Worm (Caenorhabditis elegans) whole organism, young adult: ENCODE data around the gene cnp-2.

Experiments
- B0035.1 ChIP-seq: sonication (generic microtip); optimal IDR thresholded peaks from 2 replicates; lab custom pipeline; 2016; ENCODE audit warnings: missing genetic modification characterization, mild to moderate bottlenecking, missing compliant biosample characterization, missing genotype, missing genetic modification reagents
- B0336.3 ChIP-seq: fragments of 200-800 bp; sonication (Bioruptor generic); IDR thresholded peaks from 2 replicates; pipeline ENCODE4 v1.3.6; 2022; ENCODE audit warnings: missing genetic modification characterization, missing compliant biosample characterization
- F37B4.10 ChIP-seq: fragments of 200-800 bp; sonication (Bioruptor generic); IDR thresholded peaks from 2 replicates; pipeline ENCODE4 v1.3.6; 2022; ENCODE audit warnings: missing genetic modification characterization, missing compliant biosample characterization
- Y56A3A.18 ChIP-seq: fragments of 200-800 bp; sonication (Bioruptor generic); IDR thresholded peaks from 2 replicates; pipeline ENCODE4 v1.3.6; 2022; ENCODE audit warnings: missing genetic modification reagents, missing genetic modification characterization, missing compliant biosample characterization
- Y67H2A.10 ChIP-seq: fragments of 200-800 bp; sonication (Bioruptor generic); conservative IDR thresholded peaks from 2 replicates; pipeline ENCODE4 v1.3.6; 2022; ENCODE audit warnings: missing genetic modification reagents, missing genetic modification characterization, missing compliant biosample characterization
- Y95B8A.8 ChIP-seq: fragments of 200-800 bp; sonication (Bioruptor generic); IDR thresholded peaks from 2 replicates; pipeline ENCODE4 v1.3.6; 2022; ENCODE audit warnings: missing genetic modification reagents, missing genetic modification characterization, missing compliant biosample characterization
- ama-1 ChIP-seq, 3 experiments: fragments of 150-350 bp in 1 of 3; sonication (generic microtip) in 2 of 3; optimal IDR thresholded peaks; 2 replicates each; lab custom pipeline; 2014 to 2018; ENCODE audit warnings: missing biosample characterization in 2 of 3, missing genetic modification characterization in 2 of 3, missing genetic modification reagents in 2 of 3
- athp-1 ChIP-seq: sonication (generic microtip); optimal IDR thresholded peaks from 2 replicates; lab custom pipeline; 2017; ENCODE audit warnings: mild to moderate bottlenecking, missing genetic modification characterization, missing compliant biosample characterization
- attf-3 ChIP-seq: fragments of 200-800 bp; sonication (Bioruptor generic); conservative IDR thresholded peaks from 2 replicates; pipeline ENCODE4 v1.3.6; 2022; ENCODE audit warnings: missing genetic modification reagents, missing genetic modification characterization, missing compliant biosample characterization
- cebp-1 ChIP-seq, 2 experiments: fragments of 200-800 bp in 1 of 2; sonication (Bioruptor generic) in 1 of 2; sonication (generic microtip) in 1 of 2; IDR thresholded peaks in 1 of 2; optimal IDR thresholded peaks in 1 of 2; 2 replicates each; pipeline versions ENCODE4 v1.3.6 to Lab custom; 2017 to 2022; ENCODE audit warnings: missing compliant biosample characterization in 2 of 2, missing genetic modification characterization in 2 of 2, mild to moderate bottlenecking in 1 of 2, missing genetic modification reagents in 1 of 2, moderate library complexity in 1 of 2
- ceh-27 ChIP-seq: fragments of 200-800 bp; sonication (Bioruptor generic); optimal IDR thresholded peaks from 2 replicates; lab custom pipeline; 2018; ENCODE audit warnings: mild to moderate bottlenecking, missing genetic modification characterization, moderate library complexity, missing compliant biosample characterization
- ceh-40 ChIP-seq: fragments of 200-800 bp; sonication (Bioruptor generic); IDR thresholded peaks from 2 replicates; pipeline ENCODE4 v1.3.6; 2022; ENCODE audit warnings: missing genetic modification characterization, missing compliant biosample characterization
- ceh-91 ChIP-seq: fragments of 200-800 bp; sonication (Bioruptor generic); IDR thresholded peaks from 2 replicates; pipeline ENCODE4 v1.3.6; 2022; ENCODE audit warnings: missing genetic modification reagents, missing genetic modification characterization, missing compliant biosample characterization
- chd-7 ChIP-seq: sonication (generic microtip); optimal IDR thresholded peaks from 2 replicates; lab custom pipeline; 2016; ENCODE audit warnings: mild to moderate bottlenecking, missing genetic modification characterization, moderate library complexity, missing compliant biosample characterization
- die-1 ChIP-seq: sonication (generic microtip); optimal IDR thresholded peaks from 2 replicates; lab custom pipeline; 2016; ENCODE audit warnings: missing genotype, mild to moderate bottlenecking, missing genetic modification characterization, missing compliant biosample characterization
- efl-1 ChIP-seq: fragments of 150-350 bp; optimal IDR thresholded peaks from 2 replicates; lab custom pipeline; 2014; ENCODE audit warnings: missing biosample characterization, missing genetic modification reagents, missing genetic modification characterization
- egrh-3 ChIP-seq: fragments of 200-800 bp; sonication (Bioruptor generic); IDR thresholded peaks from 2 replicates; pipeline ENCODE4 v1.3.6; 2022; ENCODE audit warnings: missing genetic modification reagents, missing genetic modification characterization, missing compliant biosample characterization
- hlh-26 ChIP-seq: fragments of 200-800 bp; sonication (Bioruptor generic); conservative IDR thresholded peaks from 2 replicates; pipeline ENCODE4 v1.3.6; 2022; ENCODE audit warnings: missing genetic modification reagents, missing genetic modification characterization, missing compliant biosample characterization
- lag-1 ChIP-seq: fragments of 200-800 bp; sonication (Bioruptor generic); IDR thresholded peaks from 2 replicates; pipeline ENCODE4 v1.3.6; 2022; ENCODE audit warnings: missing genetic modification reagents, missing genetic modification characterization, missing compliant biosample characterization
- lin-54 ChIP-seq: fragments of 200-800 bp; sonication (Bioruptor generic); optimal IDR thresholded peaks from 2 replicates; lab custom pipeline; 2018; ENCODE audit warnings: mild to moderate bottlenecking, missing genetic modification characterization, missing compliant biosample characterization
- lsl-1 ChIP-seq: fragments of 200-800 bp; sonication (Bioruptor generic); optimal IDR thresholded peaks from 2 replicates; lab custom pipeline; 2018; ENCODE audit warnings: mild to moderate bottlenecking, missing genetic modification characterization, moderate library complexity, missing compliant biosample characterization
- lsy-27 ChIP-seq: sonication (generic microtip); optimal IDR thresholded peaks from 2 replicates; lab custom pipeline; 2017; ENCODE audit warnings: missing genetic modification characterization, mild to moderate bottlenecking, missing compliant biosample characterization, antibody characterized with exemption, missing genotype, borderline replicate concordance; ENCODE audit not compliant: insufficient read depth
- mes-4 ChIP-seq: sonication (generic microtip); optimal IDR thresholded peaks from 2 replicates; lab custom pipeline; 2016; ENCODE audit warnings: missing genotype, missing genetic modification characterization, missing compliant biosample characterization
- mxl-1 ChIP-seq: sonication (generic microtip); optimal IDR thresholded peaks from 2 replicates; lab custom pipeline; 2016; ENCODE audit warnings: missing genetic modification characterization, missing compliant biosample characterization
- nfya-1 ChIP-seq: sonication (generic microtip); optimal IDR thresholded peaks from 2 replicates; lab custom pipeline; 2017; ENCODE audit warnings: antibody characterized with exemption, missing compliant biosample characterization, missing genetic modification characterization, borderline replicate concordance; ENCODE audit not compliant: insufficient read depth
- nfya-2 ChIP-seq: fragments of 200-800 bp; sonication (Bioruptor generic); IDR thresholded peaks from 2 replicates; pipeline ENCODE4 v1.3.6; 2022; ENCODE audit warnings: missing genetic modification reagents, missing genetic modification characterization, missing compliant biosample characterization
- nhr-90 ChIP-seq: sonication (generic microtip); optimal IDR thresholded peaks from 2 replicates; lab custom pipeline; 2016; ENCODE audit warnings: missing genotype, mild to moderate bottlenecking, missing genetic modification characterization, missing compliant biosample characterization
- repo-1 ChIP-seq: sonication (generic microtip); optimal IDR thresholded peaks from 2 replicates; lab custom pipeline; 2017; ENCODE audit warnings: mild to moderate bottlenecking, missing genetic modification characterization, missing compliant biosample characterization
- rpc-1 ChIP-seq, 2 experiments: fragments of 150-350 bp in 1 of 2; sonication (generic microtip) in 1 of 2; optimal IDR thresholded peaks; 2 replicates each; lab custom pipeline; 2014 to 2018; ENCODE audit warnings: missing biosample characterization in 1 of 2, missing genetic modification characterization in 1 of 2, missing genetic modification reagents in 1 of 2, missing genotype in 1 of 2
- snpc-1.1 ChIP-seq: sonication (generic microtip); optimal IDR thresholded peaks from 2 replicates; lab custom pipeline; 2017; ENCODE audit warnings: missing genetic modification characterization, mild to moderate bottlenecking, missing compliant biosample characterization, antibody characterized with exemption, moderate library complexity, missing genotype, missing genetic modification reagents; ENCODE audit not compliant: insufficient read depth
- tbp1 ChIP-seq: fragments of 200-800 bp; sonication (Bioruptor generic); optimal IDR thresholded peaks from 2 replicates; lab custom pipeline; 2018; ENCODE audit warnings: mild to moderate bottlenecking, missing genetic modification characterization, missing compliant biosample characterization
- zim-3 ChIP-seq: sonication (generic microtip); optimal IDR thresholded peaks from 2 replicates; lab custom pipeline; 2017; ENCODE audit warnings: mild to moderate bottlenecking, missing genetic modification characterization, moderate library complexity, missing compliant biosample characterization
- ztf-18 ChIP-seq: sonication (generic microtip); optimal IDR thresholded peaks from 2 replicates; lab custom pipeline; 2016; ENCODE audit warnings: missing genotype, mild to moderate bottlenecking, missing genetic modification characterization, missing compliant biosample characterization
- ztf-25 ChIP-seq: fragments of 200-800 bp; sonication (Bioruptor generic); IDR thresholded peaks from 2 replicates; pipeline ENCODE4 v1.3.6; 2022; ENCODE audit warnings: missing genetic modification reagents, missing genetic modification characterization, missing compliant biosample characterization
- ztf-26 ChIP-seq: sonication (generic microtip); optimal IDR thresholded peaks from 2 replicates; lab custom pipeline; 2017; ENCODE audit warnings: missing genetic modification characterization, missing compliant biosample characterization

Gene cnp-2

DNA sequence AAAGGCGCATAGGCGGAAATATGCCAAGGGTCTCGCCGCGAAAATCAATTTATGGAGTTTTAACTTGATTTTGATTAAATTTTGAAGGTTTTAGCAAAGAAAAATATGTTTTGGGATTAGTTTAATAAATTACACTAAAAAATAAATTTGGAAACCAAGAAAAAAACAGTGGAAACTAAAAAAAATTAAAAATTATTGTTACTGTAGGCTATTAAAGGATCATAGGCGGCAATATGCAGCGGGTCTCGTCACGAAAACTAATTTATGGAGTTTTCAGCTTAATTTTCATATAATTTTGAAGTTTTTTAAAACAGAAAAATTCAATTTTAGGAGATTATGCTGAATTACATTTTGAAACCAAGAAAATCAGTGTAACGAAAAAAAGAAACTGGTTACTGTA is 48.1 kb downstream of the cnp-2 start (continued):
- TF ChIP-seq snpc-1.1 (tag; lab: Kevin White, UChicago) (no peak), lsl-1 (GFP tag; lab: Kevin White, UChicago) (peak; percentile 99), ztf-26 (no peak), F37B4.10 (GFP tag; lab: Robert Waterston, UW) (no peak), ztf-18 (tag; lab: Kevin White, UChicago) (no peak), lsy-27 (no peak), lag-1 (GFP tag; lab: Robert Waterston, UW) (no peak), rpc-1 (optimal IDR thresholded peaks at IDR 0.05; lab: Kevin White, UChicago) (no peak), rpc-1 (tag; optimal IDR thresholded peaks at IDR 0.05; lab: Kevin White, UChicago) (no peak), nhr-90 (tag; lab: Kevin White, UChicago) (no peak), efl-1 (GFP tag; lab: Kevin White, UChicago) (peak; percentile 30), attf-3 (GFP tag; lab: Robert Waterston, UW) (no peak), athp-1 (no peak), ceh-40 (GFP tag; lab: Robert Waterston, UW) (no peak), Y95B8A.8 (GFP tag; lab: Robert Waterston, UW) (no peak), egrh-3 (GFP tag; lab: Robert Waterston, UW) (no peak), repo-1 (tag; lab: Kevin White, UChicago) (no peak), tbp1 (GFP tag; lab: Kevin White, UChicago) (peak; percentile 17), ama-1 (optimal IDR thresholded peaks at IDR 0.05; lab: Kevin White, UChicago) (no peak), ama-1 (GFP tag; optimal IDR thresholded peaks at IDR 0.05; lab: Kevin White, UChicago) (no peak), B0336.3 (GFP tag; lab: Robert Waterston, UW) (no peak), chd-7 (tag; lab: Kevin White, UChicago) (no peak), Y56A3A.18 (GFP tag; lab: Robert Waterston, UW) (no peak), ceh-27 (GFP tag; lab: Kevin White, UChicago) (no peak), B0035.1 (tag; lab: Kevin White, UChicago) (no peak), die-1 (tag; lab: Kevin White, UChicago) (no peak), lin-54 (GFP tag; lab: Kevin White, UChicago) (peak; percentile 27), Y67H2A.10 (no peak), mes-4 (tag; lab: Kevin White, UChicago) (no peak)
- TF ChIP-seq, all 124 proteins: peak for 19

DNA sequence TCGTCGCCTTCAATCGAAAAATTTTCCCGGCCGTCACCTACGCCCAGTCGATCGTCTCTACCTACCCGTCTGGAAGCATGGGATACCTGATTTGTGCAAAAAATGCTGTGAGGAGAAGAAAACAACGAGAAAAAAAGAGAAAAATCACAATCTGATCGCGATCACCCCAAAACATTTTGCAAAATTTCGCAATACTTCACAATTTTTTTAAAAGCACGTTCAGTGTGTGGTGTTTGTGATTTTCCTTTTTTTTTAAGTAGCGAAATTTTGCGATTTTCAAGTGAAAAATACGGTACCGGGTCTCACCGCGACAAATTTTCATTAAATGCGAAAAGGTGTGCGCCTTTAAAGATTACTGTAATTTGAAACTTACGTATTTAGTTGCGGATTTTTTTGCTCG is 49.1 kb downstream of the cnp-2 start:
- no peak for TF ChIP-seq zim-3 (tag; lab: Kevin White, UChicago)
- peak; percentile 71; the same call in 1 of the 2 replicates for TF ChIP-seq cebp-1 (GFP tag; IDR thresholded peaks at IDR 0.05; lab: Robert Waterston, UW)
- peak; percentile 94 for TF ChIP-seq cebp-1 (tag; optimal IDR thresholded peaks at IDR 0.05; lab: Kevin White, UChicago)

DNA sequence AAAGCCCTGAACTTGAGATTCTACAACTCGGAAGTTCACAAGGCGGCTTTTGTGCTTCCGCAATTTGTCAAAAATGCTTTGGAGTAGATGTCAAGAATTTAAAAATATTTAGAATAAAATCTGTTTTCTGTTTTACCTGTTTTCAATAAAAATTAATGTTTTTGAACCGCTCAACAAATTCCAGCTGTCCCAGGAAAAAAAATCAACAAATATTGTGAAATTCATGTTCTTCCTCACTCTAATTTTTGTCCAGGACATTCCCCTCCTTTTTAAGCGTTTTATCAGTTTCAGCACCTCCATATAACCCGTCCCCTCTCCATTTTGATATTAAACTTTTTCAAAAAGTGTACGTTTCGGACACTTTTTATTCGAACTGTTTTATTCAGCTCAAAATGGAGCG is 50.1 kb downstream of the cnp-2 start, which contains the start of gene Y46G5A.20:
Gene Y46G5A.20, plus strand, starts transcription at position 301 of the 400 bp plus-strand sequence.
- TF ChIP-seq hlh-26 (GFP tag; lab: Robert Waterston, UW) = no peak
- TF ChIP-seq mxl-1 (tag; lab: Kevin White, UChicago) = no peak
- no peak for TF ChIP-seq nfya-1 (tag; lab: Kevin White, UChicago)
- TF ChIP-seq ceh-91 (GFP tag; lab: Robert Waterston, UW) = no peak
- TF ChIP-seq nfya-2 = no peak
- TF ChIP-seq cebp-1 (GFP tag; IDR thresholded peaks at IDR 0.05; lab: Robert Waterston, UW) = no peak
- TF ChIP-seq cebp-1 (tag; optimal IDR thresholded peaks at IDR 0.05; lab: Kevin White, UChicago) = peak; percentile 42
- TF ChIP-seq ztf-25 (GFP tag; lab: Robert Waterston, UW) = no peak
